Fruit fly (Drosophila melanogaster): Measurements from ENCODE around the gene CG14949.
A peak's percentile ranks its signal among the peaks of the same experiment; 100 is the strongest.

CG14949 gene

dm6 chr3L:2651800-2652199 is 8.6 kb upstream of the CG14949 start, which contains the start of the genes ProRS-m, CG42304 and Snup (continued):
- TF ChIP-seq Max (GFP tag; optimal IDR thresholded peaks at IDR 0.05) (peak; percentile 9), ash1 (GFP tag; optimal IDR thresholded peaks at IDR 0.05) (no peak), fd102C (GFP tag; optimal IDR thresholded peaks at IDR 0.05) (no peak), MTF-1 (GFP tag; optimal IDR thresholded peaks at IDR 0.05; ENCODE audit: borderline replicate concordance) (no peak), ranshi (GFP tag; IDR thresholded peaks at IDR 0.05) (peak; percentile 77; the same call in 1 of the 2 replicates), eyg (GFP tag; optimal IDR thresholded peaks at IDR 0.05) (no peak), CG7357 (GFP tag; IDR thresholded peaks at IDR 0.05) (peak; percentile 40; the same call in 1 of the 3 replicates), CG6791 (GFP tag; IDR thresholded peaks at IDR 0.05; ENCODE audit: partially characterized antibody) (no peak), crp (GFP tag; optimal IDR thresholded peaks at IDR 0.05) (peak in 1 of 2 experiments; percentile 4), pnt (GFP tag; optimal IDR thresholded peaks at IDR 0.05) (no peak), Sry-β (GFP tag; optimal IDR thresholded peaks at IDR 0.05) (no peak), CkIIα-i1 (GFP tag; IDR thresholded peaks at IDR 0.05) (no peak), Blimp-1 (GFP tag; optimal IDR thresholded peaks at IDR 0.05) (no peak), BEAF-32 (GFP tag; optimal IDR thresholded peaks at IDR 0.05) (no peak), CG31388 (GFP tag; optimal IDR thresholded peaks at IDR 0.05) (no peak), amos (GFP tag; IDR thresholded peaks at IDR 0.05; ENCODE audit: partially characterized antibody) (no peak), CG15073 (GFP tag; optimal IDR thresholded peaks at IDR 0.05) (no peak), Bdp1 (GFP tag; optimal IDR thresholded peaks at IDR 0.05) (no peak), p53 (GFP tag; optimal IDR thresholded peaks at IDR 0.05) (no peak), otp (GFP tag; IDR thresholded peaks at IDR 0.05) (no peak), emc (GFP tag; optimal IDR thresholded peaks at IDR 0.05) (no peak), Hr51 (GFP tag; optimal IDR thresholded peaks at IDR 0.05) (peak in 1 of 2 experiments; percentile 56), CG30431 (GFP tag; optimal IDR thresholded peaks at IDR 0.05) (no peak), CG8924 (tag; optimal IDR thresholded peaks at IDR 0.05) (peak; percentile 61), CG6272 (GFP tag; IDR thresholded peaks at IDR 0.05) (peak; percentile 56; the same call in 1 of the 2 replicates), Hr39 (optimal IDR thresholded peaks at IDR 0.05) (no peak), CG2678 (tag; optimal IDR thresholded peaks at IDR 0.05) (no peak), lbe (GFP tag; optimal IDR thresholded peaks at IDR 0.05) (no peak), gfzf (GFP tag; optimal IDR thresholded peaks at IDR 0.05) (peak; percentile 56), Ptx1 (GFP tag; IDR thresholded peaks at IDR 0.05) (peak; percentile 88), gsb (GFP tag; IDR thresholded peaks at IDR 0.05) (no peak), CG16779 (GFP tag; IDR thresholded peaks at IDR 0.05) (no peak), Drgx (GFP tag; IDR thresholded peaks at IDR 0.05) (no peak; the same call in 1 of the 2 replicates), pros (GFP tag; optimal IDR thresholded peaks at IDR 0.05) (no peak), Opbp (GFP tag; IDR thresholded peaks at IDR 0.05; ENCODE audit: partially characterized antibody) (no peak), Spps (tag; optimal IDR thresholded peaks at IDR 0.05) (peak; percentile 13), Sox102F (GFP tag; optimal IDR thresholded peaks at IDR 0.05) (peak; percentile 62), CG32772 (GFP tag; IDR thresholded peaks at IDR 0.05) (peak; percentile 75), dmrt11E (tag; optimal IDR thresholded peaks at IDR 0.05) (peak; percentile 63), stc (GFP tag; IDR thresholded peaks at IDR 0.05) (peak; percentile 67), rib (GFP tag; IDR thresholded peaks at IDR 0.05) (no peak), maf-S (GFP tag; optimal IDR thresholded peaks at IDR 0.05) (no peak), nom (GFP tag; optimal IDR thresholded peaks at IDR 0.05) (no peak), Asciz (GFP tag; optimal IDR thresholded peaks at IDR 0.05) (no peak), CG2129 (GFP tag; IDR thresholded peaks at IDR 0.05; ENCODE audit: partially characterized antibody) (no peak), CG3726 (GFP tag; IDR thresholded peaks at IDR 0.05) (no peak), Eip74EF (GFP tag; optimal IDR thresholded peaks at IDR 0.05) (no peak), gce (GFP tag; IDR thresholded peaks at IDR 0.05) (no peak), caup (GFP tag; optimal IDR thresholded peaks at IDR 0.05; ENCODE audit: severe bottlenecking) (no peak), CG13775 (GFP tag; optimal IDR thresholded peaks at IDR 0.05) (peak; percentile 45)
